Worm (Caenorhabditis elegans): Measurements from ENCODE around the gene csp-2.

The csp-2 gene

ce11 chrIV:6365045-6365444, 57.5 kb downstream of the csp-2 start, which contains the start of gene Y73B6BL.270:
Gene Y73B6BL.270, plus strand, starts transcription at chrIV:6365345.
- no peak for TF ChIP-seq nhr-237 (tag; optimal IDR thresholded peaks at IDR 0.05)
- no peak for TF ChIP-seq lin-13 (tag; optimal IDR thresholded peaks at IDR 0.05)
- TF ChIP-seq lsy-2 (tag; optimal IDR thresholded peaks at IDR 0.05): no peak
- TF ChIP-seq hlh-1 (tag; optimal IDR thresholded peaks at IDR 0.05): no peak
- TF ChIP-seq lin-32 (GFP tag; optimal IDR thresholded peaks at IDR 0.05): no peak
- no peak for TF ChIP-seq unc-39 (tag; optimal IDR thresholded peaks at IDR 0.05)
- no peak for TF ChIP-seq blmp-1 (tag; optimal IDR thresholded peaks at IDR 0.05)
- TF ChIP-seq nhr-28 (tag; optimal IDR thresholded peaks at IDR 0.05): no peak
- TF ChIP-seq pha-4 (tag; optimal IDR thresholded peaks at IDR 0.05): no peak
- no peak for TF ChIP-seq nhr-2 (tag; optimal IDR thresholded peaks at IDR 0.05)
- TF ChIP-seq nhr-76 (tag; optimal IDR thresholded peaks at IDR 0.05): no peak
- TF ChIP-seq nhr-12 (tag; optimal IDR thresholded peaks at IDR 0.05): no peak
- no peak for TF ChIP-seq bed-3 (GFP tag; optimal IDR thresholded peaks at IDR 0.05)
- TF ChIP-seq flh-1 (GFP tag; optimal IDR thresholded peaks at IDR 0.05): no peak
- no peak for TF ChIP-seq elt-1 (tag; optimal IDR thresholded peaks at IDR 0.05; ENCODE audit: borderline replicate concordance, insufficient read depth)
- TF ChIP-seq ceh-43 (GFP tag; optimal IDR thresholded peaks at IDR 0.05): no peak
- TF ChIP-seq ham-2 (GFP tag; optimal IDR thresholded peaks at IDR 0.05): no peak
- TF ChIP-seq mls-2 (tag; optimal IDR thresholded peaks at IDR 0.05): no peak
- TF ChIP-seq ztf-11 (tag; optimal IDR thresholded peaks at IDR 0.05): no peak
- TF ChIP-seq sptf-1 (tag; optimal IDR thresholded peaks at IDR 0.05): no peak
